Fruit fly (Drosophila melanogaster): ENCODE measurements around the gene disco.

The disco gene

dm6 chrX:16216492-16216829, at the start of gene disco:
Gene disco, minus strand, starts transcription at chrX:16216750.
- TF ChIP-seq bab1 (GFP tag; optimal IDR thresholded peaks at IDR 0.05) = no peak
- no peak for TF ChIP-seq CG7101 (tag; optimal IDR thresholded peaks at IDR 0.05)
- no peak for TF ChIP-seq kay (GFP tag; ENCODE audit: borderline replicate concordance)
- no peak for TF ChIP-seq Mnt (GFP tag; optimal IDR thresholded peaks at IDR 0.05)
- no peak for TF ChIP-seq CG33017 (tag; optimal IDR thresholded peaks at IDR 0.05)
- TF ChIP-seq tj (GFP tag; optimal IDR thresholded peaks at IDR 0.05) = no peak
- TF ChIP-seq CG14711 (tag; optimal IDR thresholded peaks at IDR 0.05) = no peak
- TF ChIP-seq CG12768 (GFP tag; optimal IDR thresholded peaks at IDR 0.05) = no peak
- no peak for TF ChIP-seq cnc (optimal IDR thresholded peaks at IDR 0.05)
- TF ChIP-seq cic (GFP tag; optimal IDR thresholded peaks at IDR 0.05) = no peak
- TF ChIP-seq Crg-1 (GFP tag; optimal IDR thresholded peaks at IDR 0.05) = no peak
- no peak for TF ChIP-seq Hr96 (GFP tag; optimal IDR thresholded peaks at IDR 0.05)
- TF ChIP-seq CG1620 (GFP tag; optimal IDR thresholded peaks at IDR 0.05) = no peak
- TF ChIP-seq Clk (GFP tag; optimal IDR thresholded peaks at IDR 0.05) = no peak
- no peak for TF ChIP-seq CG11617 (GFP tag; optimal IDR thresholded peaks at IDR 0.05)
- TF ChIP-seq toe (GFP tag; optimal IDR thresholded peaks at IDR 0.05) = no peak
- no peak for TF ChIP-seq ovo (GFP tag; optimal IDR thresholded peaks at IDR 0.05)
- TF ChIP-seq CG7045 (GFP tag; optimal IDR thresholded peaks at IDR 0.05) = no peak
- no peak for TF ChIP-seq CG5204 (GFP tag; optimal IDR thresholded peaks at IDR 0.05)

dm6 chrX:16263415-16263814, 46.9 kb upstream of the disco start:
- TF ChIP-seq CG7101 (tag; optimal IDR thresholded peaks at IDR 0.05) (no peak), CG1620 (GFP tag; optimal IDR thresholded peaks at IDR 0.05) (no peak)

- TF ChIP-seq CG12768 (GFP tag; optimal IDR thresholded peaks at IDR 0.05) (no peak), Crg-1 (GFP tag; optimal IDR thresholded peaks at IDR 0.05) (no peak), pad (GFP tag; optimal IDR thresholded peaks at IDR 0.05) (no peak), CG7045 (GFP tag; optimal IDR thresholded peaks at IDR 0.05) (no peak), tj (GFP tag; optimal IDR thresholded peaks at IDR 0.05) (no peak)
These were observed 28.2 kb upstream of the disco start for dm6 chrX:16244731-16245130.

- TF ChIP-seq cnc (optimal IDR thresholded peaks at IDR 0.05) (no peak), CG1620 (GFP tag; optimal IDR thresholded peaks at IDR 0.05) (no peak), CG5204 (GFP tag; optimal IDR thresholded peaks at IDR 0.05) (no peak), Clk (GFP tag; optimal IDR thresholded peaks at IDR 0.05) (no peak), CG7101 (tag; optimal IDR thresholded peaks at IDR 0.05) (no peak), tj (GFP tag; optimal IDR thresholded peaks at IDR 0.05) (no peak), kay (GFP tag; ENCODE audit: borderline replicate concordance) (no peak), CG14711 (tag; optimal IDR thresholded peaks at IDR 0.05) (no peak), cic (GFP tag; optimal IDR thresholded peaks at IDR 0.05) (no peak)
These were observed 27.4 kb upstream of the disco start for dm6 chrX:16243989-16244388.

DNA sequence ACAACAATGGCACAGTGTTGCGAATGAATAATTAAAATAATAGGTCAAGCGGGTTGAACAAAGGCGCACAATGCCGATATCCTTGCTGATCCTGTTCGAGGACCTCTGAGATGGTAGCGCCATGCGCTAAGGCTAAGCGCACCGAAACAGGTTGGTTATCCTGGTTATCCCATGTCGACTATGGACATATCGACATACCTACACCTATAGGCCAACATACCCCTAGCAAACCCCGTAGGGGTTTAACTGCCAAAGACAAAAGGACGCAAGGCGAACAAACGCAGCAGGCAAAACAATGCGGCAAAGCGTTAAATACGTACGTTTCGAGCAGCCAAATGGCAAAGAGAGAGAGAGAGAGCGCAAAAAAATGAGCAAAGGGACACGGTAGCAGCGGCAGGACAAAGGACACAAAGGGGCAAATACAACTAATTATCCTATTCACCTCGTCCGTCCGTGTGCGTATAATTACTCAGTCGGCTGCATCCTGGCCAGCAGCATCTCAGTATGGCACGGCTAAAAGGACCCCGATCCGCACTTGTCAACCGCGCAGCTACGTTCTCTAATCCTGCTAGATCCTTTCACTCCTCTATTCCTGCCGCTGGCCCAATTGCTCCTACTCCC, 25.4 kb upstream of the disco start:
- TF ChIP-seq CG7101 (tag; optimal IDR thresholded peaks at IDR 0.05) (no peak), tj (GFP tag; optimal IDR thresholded peaks at IDR 0.05) (no peak), CG7045 (GFP tag; optimal IDR thresholded peaks at IDR 0.05) (no peak), CG12768 (GFP tag; optimal IDR thresholded peaks at IDR 0.05) (no peak), Mnt (GFP tag; optimal IDR thresholded peaks at IDR 0.05) (no peak), CG14711 (tag; optimal IDR thresholded peaks at IDR 0.05) (no peak), ovo (GFP tag; optimal IDR thresholded peaks at IDR 0.05) (no peak), CG11617 (GFP tag; optimal IDR thresholded peaks at IDR 0.05) (no peak), pad (GFP tag; optimal IDR thresholded peaks at IDR 0.05) (no peak), cnc (optimal IDR thresholded peaks at IDR 0.05) (no peak), Crg-1 (GFP tag; optimal IDR thresholded peaks at IDR 0.05) (no peak), cic (GFP tag; optimal IDR thresholded peaks at IDR 0.05) (no peak), CG1620 (GFP tag; optimal IDR thresholded peaks at IDR 0.05) (no peak), kay (GFP tag; ENCODE audit: borderline replicate concordance) (no peak)

DNA sequence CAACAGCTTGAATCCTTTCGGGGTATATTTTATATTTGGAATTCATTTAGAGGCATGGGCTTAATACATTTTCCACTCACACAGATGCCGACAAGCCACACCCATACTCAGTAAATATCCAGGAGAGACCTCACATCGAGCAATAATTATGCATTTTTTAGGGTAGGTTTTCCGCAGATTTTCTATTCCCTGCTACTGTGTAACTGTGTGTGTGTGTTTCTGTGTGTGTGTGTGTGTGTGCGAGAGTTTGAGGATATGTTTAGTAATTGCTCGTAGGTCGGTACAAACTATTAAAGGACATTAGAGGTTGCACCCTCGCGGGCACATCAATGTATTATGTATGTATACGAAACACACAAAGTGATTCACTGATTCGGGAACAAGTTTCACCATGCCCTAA, 14.7 kb upstream of the disco start:
- TF ChIP-seq CG7045 (GFP tag; optimal IDR thresholded peaks at IDR 0.05) (no peak), kay (GFP tag; ENCODE audit: borderline replicate concordance) (no peak), CG33017 (tag; optimal IDR thresholded peaks at IDR 0.05) (no peak), cnc (optimal IDR thresholded peaks at IDR 0.05) (no peak), pad (GFP tag; optimal IDR thresholded peaks at IDR 0.05) (no peak), Crg-1 (GFP tag; optimal IDR thresholded peaks at IDR 0.05) (no peak)

DNA sequence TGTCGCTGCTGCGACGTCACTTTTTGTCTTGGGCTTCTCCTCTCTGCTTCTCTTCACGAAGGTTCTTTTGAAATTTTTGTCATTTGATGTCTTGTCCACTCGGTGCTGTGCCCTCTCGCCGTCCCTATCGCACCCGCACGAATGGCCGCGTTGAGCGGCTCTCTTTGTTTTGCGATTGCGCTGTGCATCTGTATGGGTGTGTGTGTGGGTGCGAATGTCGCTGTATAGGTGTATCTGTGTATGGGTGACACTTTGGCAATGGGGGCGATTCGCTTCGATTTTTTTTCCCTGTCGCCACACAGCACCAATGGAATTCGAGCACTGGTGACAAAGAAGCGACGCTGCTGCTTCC, 944 bp upstream of the disco start:
- no peak for TF ChIP-seq cic (GFP tag; optimal IDR thresholded peaks at IDR 0.05)
- no peak for TF ChIP-seq Hr96 (GFP tag; optimal IDR thresholded peaks at IDR 0.05)
- no peak for TF ChIP-seq CG33017 (tag; optimal IDR thresholded peaks at IDR 0.05)
- no peak for TF ChIP-seq CG1620 (GFP tag; optimal IDR thresholded peaks at IDR 0.05)
- no peak for TF ChIP-seq kay (GFP tag; ENCODE audit: borderline replicate concordance)
- no peak for TF ChIP-seq CG11617 (GFP tag; optimal IDR thresholded peaks at IDR 0.05)
- no peak for TF ChIP-seq Mnt (GFP tag; optimal IDR thresholded peaks at IDR 0.05)
- TF ChIP-seq Crg-1 (GFP tag; optimal IDR thresholded peaks at IDR 0.05) = no peak
- TF ChIP-seq tj (GFP tag; optimal IDR thresholded peaks at IDR 0.05) = no peak
- TF ChIP-seq CG5204 (GFP tag; optimal IDR thresholded peaks at IDR 0.05) = no peak
- TF ChIP-seq Clk (GFP tag; optimal IDR thresholded peaks at IDR 0.05) = no peak
- TF ChIP-seq cnc (optimal IDR thresholded peaks at IDR 0.05) = no peak
- no peak for TF ChIP-seq CG12768 (GFP tag; optimal IDR thresholded peaks at IDR 0.05)
- TF ChIP-seq ovo (GFP tag; optimal IDR thresholded peaks at IDR 0.05) = no peak
- no peak for TF ChIP-seq CG7045 (GFP tag; optimal IDR thresholded peaks at IDR 0.05)
- no peak for TF ChIP-seq bab1 (GFP tag; optimal IDR thresholded peaks at IDR 0.05)
